Fruit fly (Drosophila melanogaster) Kc167 (cell line): ENCODE data around the gene NELF-B.

Experiments
- Myc ChIP-seq: fragments of >200 bp; optimal IDR thresholded peaks from 2 replicates; lab custom pipeline; 2017; ENCODE audit warnings: missing external identifiers
- Sin3A ChIP-seq: fragments of >200 bp; optimal IDR thresholded peaks from 2 replicates; lab custom pipeline; 2018; ENCODE audit warnings: missing external identifiers
- h ChIP-seq: fragments of >200 bp; optimal IDR thresholded peaks from 3 replicates; lab custom pipeline; 2018; ENCODE audit warnings: missing external identifiers
- insv ChIP-seq: fragments of >200 bp; optimal IDR thresholded peaks from 3 replicates; lab custom pipeline; 2018; ENCODE audit warnings: missing external identifiers
- psq ChIP-seq: fragments of >200 bp; optimal IDR thresholded peaks from 2 replicates; lab custom pipeline; 2017; ENCODE audit warnings: missing external identifiers
- ttk ChIP-seq: sonication (Bioruptor generic); optimal IDR thresholded peaks from 2 replicates; lab custom pipeline; 2017; ENCODE audit warnings: missing external identifiers

NELF-B gene

dm6 chrX:7728251-7729164, at the start of gene NELF-B, which contains the start of gene CG12155:
Gene NELF-B, minus strand, starts transcription at chrX:7728361.
Gene CG12155, plus strand, starts transcription at chrX:7728755.
- TF ChIP-seq Sin3A (lab: Kevin White, UChicago), result no peak
- TF ChIP-seq h, result peak; percentile 20

DNA sequence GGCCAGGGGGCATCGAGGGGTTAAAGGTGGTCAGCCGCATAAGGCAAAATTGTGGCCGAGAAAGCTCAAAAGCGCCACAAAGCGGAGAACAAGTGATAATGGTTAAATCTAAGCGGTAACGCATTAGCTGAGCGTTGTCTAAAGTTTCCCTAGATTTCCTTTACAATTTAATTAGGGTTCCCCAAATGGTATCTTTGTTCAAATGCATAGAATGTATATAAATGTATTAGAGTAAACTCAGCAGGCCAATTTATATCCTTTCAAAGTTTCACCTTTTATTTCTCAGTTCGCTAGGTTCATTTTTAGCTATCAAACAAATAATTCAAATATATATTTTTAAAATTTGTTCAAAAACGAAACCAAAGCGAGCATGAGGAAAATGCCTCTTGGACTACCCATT, 49.7 kb upstream of the NELF-B start, which contains the start of gene CG32718:
TSS of gene CG32718 (plus strand) at position 301 of the 400 bp plus-strand sequence.
- TF ChIP-seq Sin3A (lab: Kevin White, UChicago), result no peak
- no peak for TF ChIP-seq insv
- no peak for TF ChIP-seq psq (lab: Kevin White, UChicago)
- TF ChIP-seq Myc (lab: Kevin White, UChicago), result no peak

- no peak for TF ChIP-seq psq (lab: Kevin White, UChicago)
- no peak for TF ChIP-seq Myc (lab: Kevin White, UChicago)
- no peak for TF ChIP-seq h
- TF ChIP-seq insv, result no peak
- no peak for TF ChIP-seq Sin3A (lab: Kevin White, UChicago)
- no peak for TF ChIP-seq ttk (lab: Kevin White, UChicago)
These were observed 40.1 kb upstream of the NELF-B start, which contains the start of gene CG34338 for dm6 chrX:7768147-7768787. Gene CG34338, plus strand, starts transcription at chrX:7768737.

dm6 chrX:7764682-7765081, 36.5 kb upstream of the NELF-B start, which contains the start of gene Ir7a:
Gene Ir7a, plus strand, starts transcription at chrX:7764982.
- TF ChIP-seq Myc (lab: Kevin White, UChicago), result no peak
- no peak for TF ChIP-seq psq (lab: Kevin White, UChicago)
- no peak for TF ChIP-seq ttk (lab: Kevin White, UChicago)
- TF ChIP-seq insv, result no peak
- no peak for TF ChIP-seq h
- no peak for TF ChIP-seq Sin3A (lab: Kevin White, UChicago)

DNA sequence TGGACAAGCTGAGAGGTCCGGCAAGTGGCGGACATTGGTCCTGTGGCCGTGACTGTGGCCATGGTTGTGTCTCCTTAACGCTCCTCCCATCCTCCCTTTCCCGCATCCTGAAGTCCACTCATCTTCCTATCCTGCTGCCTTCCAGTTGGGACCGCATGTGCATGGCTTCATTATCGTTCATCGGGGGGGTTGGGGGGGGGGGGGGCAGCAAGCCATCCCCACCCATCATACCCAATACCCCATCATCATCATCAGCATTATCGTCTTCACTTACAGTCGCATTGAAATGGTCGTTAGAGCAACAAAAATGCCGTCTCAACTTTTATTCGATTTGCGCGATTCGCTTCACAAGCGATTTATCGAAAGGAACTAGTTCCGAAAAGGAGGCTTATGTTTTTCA, 18.2 kb upstream of the NELF-B start:
- TF ChIP-seq h (no peak), insv (no peak), psq (lab: Kevin White, UChicago) (no peak), Myc (lab: Kevin White, UChicago) (no peak), Sin3A (lab: Kevin White, UChicago) (no peak), ttk (lab: Kevin White, UChicago) (no peak)

dm6 chrX:7744036-7744435, 15.9 kb upstream of the NELF-B start:
- TF ChIP-seq psq (lab: Kevin White, UChicago), result no peak
- no peak for TF ChIP-seq h

- TF ChIP-seq psq (lab: Kevin White, UChicago), result no peak
- TF ChIP-seq insv, result no peak
- TF ChIP-seq Sin3A (lab: Kevin White, UChicago), result no peak
These were observed 9.1 kb upstream of the NELF-B start for dm6 chrX:7737156-7737771.

DNA sequence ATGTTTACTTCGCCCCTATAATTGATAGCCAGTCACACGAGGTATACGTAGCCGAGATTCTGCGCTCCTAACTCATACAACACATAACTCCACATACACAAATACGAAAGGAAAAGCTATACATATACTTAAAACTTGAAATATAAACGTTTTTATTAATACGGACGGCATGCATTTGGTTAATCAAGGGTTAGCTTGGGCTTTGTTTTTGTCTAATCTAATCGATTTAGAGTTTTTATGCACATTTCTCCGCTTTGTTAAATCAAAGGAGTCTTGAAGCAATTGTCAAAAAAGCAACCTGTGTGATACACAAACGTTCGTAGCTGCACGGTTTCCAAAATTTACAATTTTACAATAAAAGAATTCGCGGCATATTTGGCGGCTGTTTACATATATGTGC, 8.4 kb upstream of the NELF-B start, which contains the start of gene Tom40:
TSS of gene Tom40 (plus strand) at position 301 of the 400 bp plus-strand sequence.
- TF ChIP-seq Sin3A (lab: Kevin White, UChicago) (no peak), insv (no peak), Myc (lab: Kevin White, UChicago) (no peak)

- TF ChIP-seq Sin3A (lab: Kevin White, UChicago) (no peak), insv (no peak), ttk (lab: Kevin White, UChicago) (no peak), psq (lab: Kevin White, UChicago) (no peak), h (no peak), Myc (lab: Kevin White, UChicago) (no peak)
These were observed 7.1 kb upstream of the NELF-B start for dm6 chrX:7735262-7735661.

DNA sequence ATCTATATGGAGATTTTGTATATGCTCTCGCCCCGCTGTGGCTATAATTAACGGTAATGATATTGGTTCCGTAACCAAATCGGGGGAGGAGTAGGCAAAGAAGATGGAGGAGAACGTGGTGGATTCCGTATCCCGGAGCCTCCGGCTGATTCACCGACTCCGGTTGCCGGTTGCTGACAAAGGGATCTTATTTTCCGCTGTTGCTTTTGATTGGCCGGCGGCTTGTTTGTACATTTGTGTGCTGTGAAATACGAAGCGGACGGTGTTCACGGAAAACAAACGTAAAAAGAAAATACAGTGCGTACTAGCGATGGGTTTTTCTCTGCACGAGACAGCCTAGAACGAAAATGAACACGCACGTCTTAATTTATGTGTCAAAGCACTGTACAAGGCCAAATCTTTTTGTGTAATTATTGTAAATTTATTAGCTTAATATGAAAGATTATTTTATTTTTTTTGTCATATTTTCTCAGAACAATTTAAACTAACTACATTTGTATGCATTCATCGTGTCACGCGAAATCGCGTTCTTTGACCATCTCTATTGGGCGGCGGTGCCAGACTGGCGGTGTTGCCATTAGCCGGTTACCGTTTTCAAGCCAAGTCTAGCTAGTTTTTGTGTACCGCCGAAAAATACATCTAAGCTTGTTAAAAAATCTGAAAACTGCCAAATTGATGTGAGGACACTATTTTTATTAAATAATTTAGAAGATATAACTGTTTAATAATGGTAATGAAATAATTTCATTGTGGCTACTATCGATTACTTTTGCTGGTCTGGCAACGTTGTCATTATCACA, 6.2 kb upstream of the NELF-B start, which contains the start of the genes Pdp and Rab39:
TSS of gene Pdp (minus strand) at position 521 of the 800 bp plus-strand sequence.
TSS of gene Rab39 (plus strand) at position 793 of the 800 bp plus-strand sequence.
- TF ChIP-seq Sin3A (lab: Kevin White, UChicago) (no peak), psq (lab: Kevin White, UChicago) (peak; percentile 10)

DNA sequence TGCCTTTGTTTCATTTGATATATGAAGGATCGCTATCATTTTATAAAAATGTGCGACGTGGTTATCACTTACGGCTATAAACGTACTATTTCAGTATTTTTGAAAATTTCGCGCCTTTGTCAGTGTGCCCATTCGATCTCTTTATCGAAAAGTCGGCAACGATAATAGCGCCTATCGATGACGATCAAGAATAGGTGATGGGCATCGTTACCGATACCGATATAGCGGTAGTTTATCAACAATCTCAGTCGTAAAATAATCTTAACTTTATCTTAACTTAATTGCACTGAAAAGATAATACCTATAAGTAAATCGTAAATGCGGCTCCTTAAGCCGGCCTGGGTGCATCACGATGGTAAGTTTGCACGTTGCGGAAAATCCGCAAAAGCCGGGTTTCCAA, 6.3 kb downstream of the NELF-B start, which contains the start of gene Hira:
TSS of gene Hira (plus strand) at position 215 of the 400 bp plus-strand sequence.
- TF ChIP-seq Myc (lab: Kevin White, UChicago) (no peak), h (no peak), ttk (lab: Kevin White, UChicago) (no peak), insv (no peak), Sin3A (lab: Kevin White, UChicago) (no peak), psq (lab: Kevin White, UChicago) (no peak)
